Fruit fly (Drosophila melanogaster) whole organism, embryonic: ENCODE data around the gene CG13403.

ENCODE experiments used
- Asciz ChIP-seq: fragments of 200-800 bp; sonication (Bioruptor generic); optimal IDR thresholded peaks from 2 replicates; lab custom pipeline; 2017; ENCODE audit warnings: missing biosample characterization, mild to moderate bottlenecking, missing genetic modification characterization, missing genetic modification reagents
- BEAF-32 ChIP-seq: fragments of 200-800 bp; sonication (Bioruptor generic); optimal IDR thresholded peaks from 3 replicates; lab custom pipeline; 2017; ENCODE audit warnings: missing biosample characterization, missing genetic modification characterization, mild to moderate bottlenecking, moderate library complexity, missing genetic modification reagents
- CG11723 ChIP-seq: fragments of 200-800 bp; sonication (Bioruptor generic); optimal IDR thresholded peaks from 2 replicates; lab custom pipeline; 2017; ENCODE audit warnings: missing biosample characterization, mild to moderate bottlenecking, missing genetic modification characterization
- CG14710 ChIP-seq: fragments of 200-800 bp; sonication (Bioruptor generic); optimal IDR thresholded peaks from 3 replicates; lab custom pipeline; 2019; ENCODE audit warnings: missing biosample characterization, mild to moderate bottlenecking, missing genetic modification characterization, moderate library complexity
- CG15514 ChIP-seq: fragments of 200-800 bp; sonication (Bioruptor generic); optimal IDR thresholded peaks from 3 replicates; lab custom pipeline; 2017; ENCODE audit warnings: missing biosample characterization, missing genetic modification characterization, mild to moderate bottlenecking, moderate library complexity, missing genetic modification reagents
- CG15696 ChIP-seq: fragments of 200-800 bp; sonication (Bioruptor generic); optimal IDR thresholded peaks from 2 replicates; lab custom pipeline; 2019; ENCODE audit warnings: missing biosample characterization, mild to moderate bottlenecking, missing genetic modification characterization, moderate library complexity
- CG18619 ChIP-seq: fragments of 200-800 bp; sonication (Bioruptor generic); optimal IDR thresholded peaks from 3 replicates; lab custom pipeline; 2017; ENCODE audit warnings: missing biosample characterization, mild to moderate bottlenecking, missing genetic modification characterization
- CG30431 ChIP-seq: fragments of 200-800 bp; sonication (Bioruptor generic); optimal IDR thresholded peaks from 2 replicates; lab custom pipeline; 2017; ENCODE audit warnings: missing biosample characterization, missing genetic modification characterization
- CG3163 ChIP-seq: fragments of 200-800 bp; sonication (Bioruptor generic); optimal IDR thresholded peaks from 3 replicates; lab custom pipeline; 2016; ENCODE audit warnings: missing biosample characterization, missing genetic modification characterization
- CG32772 ChIP-seq: fragments of 200-800 bp; sonication (Bioruptor generic); IDR thresholded peaks from 2 replicates; pipeline ENCODE4 v1.3.6; 2022; ENCODE audit warnings: missing biosample characterization, missing genetic modification characterization
- CG3847 ChIP-seq: fragments of 200-800 bp; sonication (Bioruptor generic); IDR thresholded peaks from 2 replicates; pipeline ENCODE4 v1.3.6; 2022; ENCODE audit warnings: missing biosample characterization, missing genetic modification characterization
- Dip3 ChIP-seq: fragments of 200-800 bp; sonication (Bioruptor generic); optimal IDR thresholded peaks from 3 replicates; lab custom pipeline; 2016; ENCODE audit warnings: missing biosample characterization, missing genetic modification characterization
- ERR ChIP-seq: fragments of 200-800 bp; sonication (Bioruptor generic); optimal IDR thresholded peaks from 2 replicates; lab custom pipeline; 2016; ENCODE audit warnings: missing biosample characterization, missing genetic modification characterization
- HLHmδ ChIP-seq: fragments of 200-800 bp; sonication (Bioruptor generic); optimal IDR thresholded peaks from 2 replicates; lab custom pipeline; 2018; ENCODE audit warnings: missing biosample characterization, mild to moderate bottlenecking, missing genetic modification characterization, moderate library complexity
- HmgZ ChIP-seq: fragments of 200-800 bp; sonication (Bioruptor generic); optimal IDR thresholded peaks from 2 replicates; lab custom pipeline; 2018; ENCODE audit warnings: missing biosample characterization, mild to moderate bottlenecking, missing genetic modification characterization
- Hr39 ChIP-seq: fragments of >200 bp; optimal IDR thresholded peaks from 2 replicates; lab custom pipeline; 2017
- MBD-R2 ChIP-seq: fragments of 200-800 bp; sonication (Bioruptor generic); IDR thresholded peaks from 2 replicates; pipeline ENCODE4 v1.3.6; 2022; ENCODE audit warnings: missing biosample characterization, missing genetic modification characterization
- MESR4 ChIP-seq: fragments of 200-800 bp; sonication (Bioruptor generic); optimal IDR thresholded peaks from 2 replicates; lab custom pipeline; 2018; ENCODE audit warnings: missing biosample characterization, mild to moderate bottlenecking, missing genetic modification characterization, moderate library complexity
- Mrtf ChIP-seq: fragments of 200-800 bp; sonication (Bioruptor generic); IDR thresholded peaks from 3 replicates; pipeline ENCODE4 v1.3.6; 2022; ENCODE audit warnings: missing biosample characterization, missing genetic modification characterization
- Myb ChIP-seq: fragments of 200-800 bp; sonication (Bioruptor generic); optimal IDR thresholded peaks from 2 replicates; lab custom pipeline; 2016; ENCODE audit warnings: missing biosample characterization, missing genetic modification characterization
- NFAT ChIP-seq: fragments of 200-800 bp; sonication (Bioruptor generic); IDR thresholded peaks from 2 replicates; pipeline ENCODE4 v1.3.6; 2022; ENCODE audit warnings: missing biosample characterization, missing genetic modification characterization
- Nf-YB ChIP-seq: fragments of 200-800 bp; sonication (Bioruptor generic); optimal IDR thresholded peaks from 3 replicates; lab custom pipeline; 2019; ENCODE audit warnings: missing biosample characterization, mild to moderate bottlenecking, missing genetic modification characterization, moderate library complexity
- Ptx1 ChIP-seq: fragments of 200-800 bp; sonication (Bioruptor generic); IDR thresholded peaks from 2 replicates; pipeline ENCODE4 v1.3.6; 2022; ENCODE audit warnings: missing biosample characterization, missing genetic modification characterization
- Sin3A ChIP-seq: fragments of >200 bp; optimal IDR thresholded peaks from 2 replicates; lab custom pipeline; 2018
- Sry-β ChIP-seq: fragments of 200-800 bp; sonication (Bioruptor generic); optimal IDR thresholded peaks from 2 replicates; lab custom pipeline; 2018; ENCODE audit warnings: missing biosample characterization, mild to moderate bottlenecking, missing genetic modification characterization, moderate library complexity
- Xbp1 ChIP-seq: fragments of 200-800 bp; sonication (Bioruptor generic); optimal IDR thresholded peaks from 3 replicates; lab custom pipeline; 2016; ENCODE audit warnings: missing biosample characterization, mild to moderate bottlenecking, missing genetic modification characterization
- ara ChIP-seq: fragments of 200-800 bp; sonication (Bioruptor generic); IDR thresholded peaks from 2 replicates; pipeline ENCODE4 v1.3.6; 2022; ENCODE audit warnings: missing biosample characterization, missing genetic modification characterization
- crp ChIP-seq, 2 experiments: fragments of 200-800 bp; sonication (Bioruptor generic); optimal IDR thresholded peaks; 2 replicates in 1 of 2; 3 replicates in 1 of 2; lab custom pipeline; 2017; ENCODE audit warnings: missing biosample characterization in 2 of 2, missing genetic modification characterization in 2 of 2, mild to moderate bottlenecking in 1 of 2, moderate library complexity in 1 of 2
- dan ChIP-seq: fragments of 200-800 bp; sonication (Bioruptor generic); IDR thresholded peaks from 2 replicates; pipeline ENCODE4 v1.3.6; 2022; ENCODE audit warnings: missing biosample characterization, missing genetic modification characterization
- dimm ChIP-seq: fragments of 200-800 bp; sonication (Bioruptor generic); IDR thresholded peaks from 2 replicates; pipeline ENCODE4 v1.3.6; 2022; ENCODE audit warnings: missing biosample characterization, missing genetic modification characterization
- ewg ChIP-seq: fragments of 200-800 bp; sonication (Bioruptor generic); optimal IDR thresholded peaks from 3 replicates; lab custom pipeline; 2017; ENCODE audit warnings: mild to moderate bottlenecking, missing biosample characterization, missing genetic modification reagents, missing genetic modification characterization
- fd102C ChIP-seq: fragments of 200-800 bp; sonication (Bioruptor generic); optimal IDR thresholded peaks from 2 replicates; lab custom pipeline; 2018; ENCODE audit warnings: missing biosample characterization, mild to moderate bottlenecking, missing genetic modification characterization, moderate library complexity
- gfzf ChIP-seq: fragments of 200-800 bp; sonication (Bioruptor generic); optimal IDR thresholded peaks from 2 replicates; lab custom pipeline; 2016; ENCODE audit warnings: missing biosample characterization, mild to moderate bottlenecking, missing genetic modification characterization, moderate library complexity
- grau ChIP-seq: fragments of 200-800 bp; optimal IDR thresholded peaks from 3 replicates; lab custom pipeline; 2019; ENCODE audit warnings: missing biosample characterization, mild to moderate bottlenecking, missing genetic modification characterization, moderate library complexity
- hth ChIP-seq: fragments of >200 bp; optimal IDR thresholded peaks from 2 replicates; lab custom pipeline; 2017; ENCODE audit warnings: inconsistent platforms
- inv ChIP-seq: fragments of 200-800 bp; sonication (Bioruptor generic); IDR thresholded peaks from 2 replicates; pipeline ENCODE4 v1.3.6; 2022; ENCODE audit warnings: missing biosample characterization, missing genetic modification characterization; ENCODE audit not compliant: partially characterized antibody
- jigr1 ChIP-seq: fragments of 200-800 bp; sonication (Bioruptor generic); IDR thresholded peaks from 3 replicates; pipeline ENCODE4 v1.3.6; 2022; ENCODE audit warnings: missing biosample characterization, missing genetic modification characterization
- lmd ChIP-seq: fragments of 200-800 bp; sonication (Bioruptor generic); IDR thresholded peaks from 2 replicates; pipeline ENCODE4 v1.3.6; 2022; ENCODE audit warnings: missing biosample characterization, missing genetic modification characterization
- mam ChIP-seq: fragments of 200-800 bp; sonication (Bioruptor generic); optimal IDR thresholded peaks from 3 replicates; lab custom pipeline; 2016; ENCODE audit warnings: missing biosample characterization, missing genetic modification characterization
- nerfin-1 ChIP-seq: fragments of 200-800 bp; sonication (Bioruptor generic); optimal IDR thresholded peaks from 3 replicates; lab custom pipeline; 2019; ENCODE audit warnings: missing biosample characterization, mild to moderate bottlenecking, missing genetic modification characterization, moderate library complexity
- odd ChIP-seq: fragments of 200-800 bp; sonication (Bioruptor generic); optimal IDR thresholded peaks from 2 replicates; lab custom pipeline; 2017; ENCODE audit warnings: missing biosample characterization, mild to moderate bottlenecking, missing genetic modification characterization
- pzg ChIP-seq: fragments of 200-800 bp; sonication (Bioruptor generic); optimal IDR thresholded peaks from 3 replicates; lab custom pipeline; 2018; ENCODE audit warnings: missing biosample characterization, mild to moderate bottlenecking, missing genetic modification characterization, moderate library complexity
- row ChIP-seq: fragments of 200-800 bp; sonication (Bioruptor generic); IDR thresholded peaks from 3 replicates; pipeline ENCODE4 v1.3.6; 2022; ENCODE audit warnings: missing biosample characterization, missing genetic modification characterization
- scrt ChIP-seq: fragments of 200-800 bp; sonication (Bioruptor generic); optimal IDR thresholded peaks from 2 replicates; lab custom pipeline; 2018; ENCODE audit warnings: missing biosample characterization, mild to moderate bottlenecking, missing genetic modification characterization, moderate library complexity
- sens ChIP-seq: fragments of 200-800 bp; sonication (Bioruptor generic); peaks from one replicate; lab custom pipeline; 2016; ENCODE audit warnings: missing biosample characterization, missing genetic modification characterization
- trem ChIP-seq: fragments of 200-800 bp; optimal IDR thresholded peaks from 3 replicates; lab custom pipeline; 2019; ENCODE audit warnings: missing biosample characterization, mild to moderate bottlenecking, missing genetic modification characterization, moderate library complexity
- vvl ChIP-seq: fragments of 200-800 bp; sonication (Bioruptor generic); IDR thresholded peaks from 2 replicates; pipeline ENCODE4 v1.3.6; 2022; ENCODE audit warnings: missing biosample characterization, missing genetic modification characterization

Gene CG13403

DNA sequence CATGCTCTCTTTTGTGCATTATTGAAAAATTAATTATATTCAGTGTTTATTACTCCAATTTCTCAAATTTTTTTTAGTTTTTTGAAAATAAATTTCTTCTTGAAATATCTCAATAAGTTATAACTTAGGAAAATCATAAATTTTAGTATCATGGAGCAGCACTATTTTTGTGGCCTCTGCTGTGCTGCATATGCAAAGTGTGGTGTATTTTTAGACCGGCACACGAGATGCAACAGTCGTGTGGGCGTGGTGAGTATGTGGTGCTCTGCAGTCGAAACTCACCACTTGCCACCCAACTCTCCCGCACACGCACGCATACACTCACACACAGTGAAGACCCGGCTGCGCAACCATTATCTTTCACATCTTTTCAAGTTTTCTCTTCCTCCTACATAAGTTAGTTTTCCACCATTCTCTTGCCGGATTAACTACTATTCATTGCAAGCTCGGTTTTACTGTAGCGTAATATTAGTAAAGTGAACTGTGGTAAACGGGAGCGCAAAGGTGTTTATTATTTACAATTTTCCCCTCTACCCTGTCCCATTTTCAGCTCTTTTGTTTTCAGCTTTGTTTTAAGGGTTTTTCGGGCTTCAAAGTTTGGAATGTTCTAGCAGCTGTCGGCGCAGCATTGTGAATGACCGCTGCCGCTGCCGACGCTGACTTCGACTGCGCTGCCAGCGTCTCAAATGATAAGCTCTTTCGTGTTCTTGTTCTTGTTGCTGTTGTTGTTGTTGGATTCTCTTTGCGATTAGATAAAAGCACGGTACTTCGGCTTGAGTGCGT is 16.8 kb upstream of the CG13403 start (continued):
- TF ChIP-seq CG11723 (peak; percentile 42), Dip3 (no peak), CG32772 (peak; percentile 53), ewg (peak; percentile 14), Nf-YB (GFP tag; lab: Kevin White, UChicago) (peak; percentile 40), CG14710 (tag; lab: Kevin White, UChicago) (peak; percentile 77), hth (lab: Kevin White, UChicago) (no peak), ara (GFP tag; lab: Robert Waterston, UW) (no peak), HLHmδ (GFP tag; lab: Kevin White, UChicago) (peak; percentile 59), mam (GFP tag; lab: Kevin White, UChicago) (no peak), Asciz (GFP tag; lab: Kevin White, UChicago) (peak; percentile 83), CG15696 (tag; lab: Kevin White, UChicago) (peak; percentile 57), CG18619 (peak; percentile 40), dimm (GFP tag; lab: Robert Waterston, UW) (no peak), odd (GFP tag; lab: Kevin White, UChicago) (peak; percentile 26), HmgZ (no peak), pzg (GFP tag; lab: Kevin White, UChicago) (no peak), Ptx1 (GFP tag; lab: Robert Waterston, UW) (peak; percentile 62), lmd (GFP tag; lab: Robert Waterston, UW) (peak; percentile 24), Xbp1 (GFP tag; lab: Kevin White, UChicago) (peak; percentile 62), ERR (GFP tag; lab: Kevin White, UChicago) (no peak), Sin3A (no peak), Mrtf (GFP tag; lab: Robert Waterston, UW) (peak; percentile 64; the same call in 1 of the 3 replicates), sens (peak; percentile 93)

DNA sequence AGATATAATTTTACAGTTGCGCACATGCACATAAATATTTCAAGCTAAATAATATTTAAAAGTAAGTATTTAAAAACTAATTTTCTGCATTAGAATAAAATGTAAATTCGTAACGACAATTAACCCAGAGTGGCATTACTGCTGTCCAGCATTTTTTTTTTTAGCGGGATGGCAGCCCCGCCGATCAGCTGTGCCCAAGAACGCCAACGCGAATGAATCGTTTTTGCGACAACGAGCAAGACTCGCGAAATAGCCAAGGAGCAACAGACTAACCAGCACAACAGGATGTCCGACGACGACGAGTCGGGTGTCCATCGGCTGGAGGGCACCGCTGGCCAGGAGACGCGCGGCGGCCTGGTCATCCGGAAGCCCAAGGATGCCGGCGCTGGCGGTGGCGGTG is 9.4 kb upstream of the CG13403 start, which contains the start of gene Prp16:
TSS of gene Prp16 (plus strand) at position 185 of the 400 bp plus-strand sequence.
- TF ChIP-seq NFAT (GFP tag; lab: Robert Waterston, UW), result no peak
- peak; percentile 15 for TF ChIP-seq Sry-β (GFP tag; lab: Kevin White, UChicago)
- no peak for TF ChIP-seq CG11723
- TF ChIP-seq dan (GFP tag; lab: Robert Waterston, UW), result no peak
- TF ChIP-seq inv, result no peak
- peak; percentile 85 for TF ChIP-seq MBD-R2 (GFP tag; lab: Robert Waterston, UW)
- TF ChIP-seq fd102C (GFP tag; lab: Kevin White, UChicago), result no peak
- peak; percentile 18; the same call in 2 of the 3 replicates for TF ChIP-seq row
- TF ChIP-seq trem (tag; lab: Kevin White, UChicago), result peak; percentile 68
- TF ChIP-seq BEAF-32 (GFP tag; lab: Kevin White, UChicago), result peak; percentile 13
- TF ChIP-seq sens, result peak; percentile 23
- TF ChIP-seq scrt (GFP tag; lab: Kevin White, UChicago), result no peak
- peak; percentile 37 for TF ChIP-seq CG3847 (GFP tag; lab: Robert Waterston, UW)
- TF ChIP-seq nerfin-1 (tag; lab: Kevin White, UChicago), result no peak
- TF ChIP-seq pzg (GFP tag; lab: Kevin White, UChicago), result peak; percentile 34
- TF ChIP-seq MESR4 (GFP tag; lab: Kevin White, UChicago), result peak; percentile 39
- TF ChIP-seq CG30431, result no peak
- peak; percentile 38 for TF ChIP-seq CG15514 (GFP tag; lab: Kevin White, UChicago)
- TF ChIP-seq Hr39, result no peak
- peak; percentile 27 for TF ChIP-seq vvl (GFP tag; lab: Robert Waterston, UW)
- no peak for TF ChIP-seq grau (tag; lab: Kevin White, UChicago)
- no peak for TF ChIP-seq jigr1 (GFP tag; lab: Robert Waterston, UW)
- peak; percentile 51 for TF ChIP-seq Myb
- TF ChIP-seq gfzf (GFP tag; lab: Kevin White, UChicago), result no peak
- TF ChIP-seq crp (GFP tag; optimal IDR thresholded peaks at IDR 0.05; lab: Kevin White, UChicago), result peak; percentile 15 to 84
- TF ChIP-seq CG3163, result no peak
